Worm (Caenorhabditis elegans): ENCODE results near the gene C04G6.4.

C04G6.4 gene

ce11 chrII:5061794-5062368 is 21.4 kb downstream of the C04G6.4 start, which contains the start of gene smc-5 (continued):
- no peak for TF ChIP-seq ceh-8 (GFP tag; optimal IDR thresholded peaks at IDR 0.05)
- TF ChIP-seq dpl-1 (GFP tag; optimal IDR thresholded peaks at IDR 0.05): peak; percentile 82 to 91 (median 84)
- TF ChIP-seq aha-1 (tag; optimal IDR thresholded peaks at IDR 0.05): no peak
- TF ChIP-seq sptf-1 (tag; optimal IDR thresholded peaks at IDR 0.05): no peak
- TF ChIP-seq nhr-12 (tag; optimal IDR thresholded peaks at IDR 0.05): no peak
- peak; percentile 71 to 94 for TF ChIP-seq lsy-2 (tag; optimal IDR thresholded peaks at IDR 0.05)
- TF ChIP-seq snpc-4 (tag; optimal IDR thresholded peaks at IDR 0.05): peak; percentile 63
- TF ChIP-seq Y116A8C.19 (tag; optimal IDR thresholded peaks at IDR 0.05; ENCODE audit: borderline replicate concordance): no peak
- TF ChIP-seq dsc-1 (tag; optimal IDR thresholded peaks at IDR 0.05): peak; percentile 39
- TF ChIP-seq skn-1 (tag; optimal IDR thresholded peaks at IDR 0.05): peak; percentile 89
- no peak for TF ChIP-seq fkh-4 (tag; optimal IDR thresholded peaks at IDR 0.05; ENCODE audit: borderline replicate concordance)
- TF ChIP-seq snu-23 (GFP tag; optimal IDR thresholded peaks at IDR 0.05): peak; percentile 78
- TF ChIP-seq hlh-4 (tag; optimal IDR thresholded peaks at IDR 0.05): no peak
- peak; percentile 25; the same call in 1 of the 2 replicates for TF ChIP-seq unc-98 (GFP tag; IDR thresholded peaks at IDR 0.05)
- no peak for TF ChIP-seq tlp-1 (tag; optimal IDR thresholded peaks at IDR 0.05)
- peak; percentile 56 for TF ChIP-seq nhr-19 (GFP tag; conservative IDR thresholded peaks at IDR 0.05)
- peak; percentile 71 for TF ChIP-seq isw-1 (GFP tag; IDR thresholded peaks at IDR 0.05)
- TF ChIP-seq C34B4.2 (tag; optimal IDR thresholded peaks at IDR 0.05): no peak
- TF ChIP-seq pqm-1 (tag; optimal IDR thresholded peaks at IDR 0.05): no peak
- TF ChIP-seq mep-1 (tag; optimal IDR thresholded peaks at IDR 0.05): peak; percentile 69
- TF ChIP-seq rnt-1 (tag; optimal IDR thresholded peaks at IDR 0.05): peak; percentile 82
- TF ChIP-seq nhr-47 (tag; optimal IDR thresholded peaks at IDR 0.05): peak; percentile 73
- TF ChIP-seq nhr-90 (tag; optimal IDR thresholded peaks at IDR 0.05; ENCODE audit: poor library complexity): peak; percentile 60
- peak; percentile 57 for TF ChIP-seq tbx-2 (tag; optimal IDR thresholded peaks at IDR 0.05)
- peak; percentile 53 for TF ChIP-seq pax-3 (tag; optimal IDR thresholded peaks at IDR 0.05)
- no peak for TF ChIP-seq unc-62 (GFP tag; optimal IDR thresholded peaks at IDR 0.05)
- no peak for TF ChIP-seq nhr-11 (tag; optimal IDR thresholded peaks at IDR 0.05)
- TF ChIP-seq sup-37 (GFP tag; optimal IDR thresholded peaks at IDR 0.05): no peak
- no peak for TF ChIP-seq ets-5 (GFP tag; IDR thresholded peaks at IDR 0.05)
- no peak for TF ChIP-seq unc-30 (tag; optimal IDR thresholded peaks at IDR 0.05)
- no peak for TF ChIP-seq efl-3 (GFP tag; optimal IDR thresholded peaks at IDR 0.05)
- no peak for TF ChIP-seq nhr-76 (tag; optimal IDR thresholded peaks at IDR 0.05)
- no peak for TF ChIP-seq ama-1 (optimal IDR thresholded peaks at IDR 0.05)
- peak; percentile 66 for TF ChIP-seq nhr-20 (tag; optimal IDR thresholded peaks at IDR 0.05)
- peak; percentile 84 to 88 for TF ChIP-seq efl-1 (optimal IDR thresholded peaks at IDR 0.05)
- peak; percentile 86 to 98 for TF ChIP-seq efl-1 (GFP tag; optimal IDR thresholded peaks at IDR 0.05 in 1 of 2)
- peak; percentile 92 for TF ChIP-seq C16A3.4 (tag; optimal IDR thresholded peaks at IDR 0.05)
- TF ChIP-seq unc-130 (tag; optimal IDR thresholded peaks at IDR 0.05): peak; percentile 45
- peak; percentile 75 for TF ChIP-seq fkh-8 (tag; optimal IDR thresholded peaks at IDR 0.05)
- TF ChIP-seq vab-15 (tag; optimal IDR thresholded peaks at IDR 0.05): peak; percentile 60
- peak; percentile 84 to 94 for TF ChIP-seq lin-35 (GFP tag; optimal IDR thresholded peaks at IDR 0.05)
- TF ChIP-seq ztf-11 (tag; optimal IDR thresholded peaks at IDR 0.05): peak in 1 of 2 experiments; percentile 48
- TF ChIP-seq mdl-1 (tag; optimal IDR thresholded peaks at IDR 0.05): peak in 1 of 2 experiments; percentile 42
- peak; percentile 16 for TF ChIP-seq sox-4 (tag; optimal IDR thresholded peaks at IDR 0.05)
- no peak for TF ChIP-seq zag-1 (tag; optimal IDR thresholded peaks at IDR 0.05)
- no peak for TF ChIP-seq ceh-63 (GFP tag; optimal IDR thresholded peaks at IDR 0.05)
